Worm (Caenorhabditis elegans) whole organism, L4/young adult: ENCODE results near the gene aco-1.

Experiments
- W03F9.2 ChIP-seq: fragments of 150-350 bp; optimal IDR thresholded peaks from 2 replicates; lab custom pipeline; 2014; ENCODE audit warnings: missing biosample characterization, missing genetic modification characterization
- dao-5 ChIP-seq: sonication (generic microtip); optimal IDR thresholded peaks from 2 replicates; lab custom pipeline; 2016; ENCODE audit warnings: missing genotype, missing genetic modification characterization, moderate library complexity, missing compliant biosample characterization

DNA sequence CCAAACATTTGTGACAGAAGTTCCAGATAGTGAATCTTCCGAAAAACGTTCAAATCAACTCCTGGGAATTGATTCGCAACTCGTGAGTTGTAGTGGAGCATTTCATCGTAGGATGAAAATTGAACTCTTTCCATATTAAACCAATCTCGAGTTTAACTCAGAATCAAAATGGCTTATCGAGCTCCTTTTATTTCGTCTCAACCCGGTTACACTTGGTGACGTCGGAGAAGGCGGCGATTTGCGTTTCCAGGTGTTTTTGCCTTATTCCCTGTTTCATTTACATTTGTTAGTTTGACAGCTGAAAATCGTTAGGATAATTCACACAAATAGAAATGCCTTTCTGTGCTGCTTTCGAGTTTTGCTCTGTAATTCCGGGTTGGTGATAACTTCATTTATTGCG lies 35.8 kb downstream of the aco-1 start, which contains the start of gene F42E11.3:
- TF ChIP-seq W03F9.2 (tag; lab: Kevin White, UChicago) = no peak
- no peak for TF ChIP-seq dao-5
